Worm (Caenorhabditis elegans) whole organism, late embryonic: Measurements from ENCODE around the gene srsx-32.
"Not testable (repeated sequence)": the region's sequence is repeated elsewhere in the genome, so short reads cannot be mapped to it uniquely, and the experiment has no call there.

Experiments
- C38D4.7 ChIP-seq: fragments of 200-800 bp; sonication (Bioruptor generic); optimal IDR thresholded peaks from 2 replicates; lab custom pipeline; 2018; ENCODE audit warnings: mild to moderate bottlenecking, missing genetic modification characterization, moderate library complexity, missing compliant biosample characterization
- F13H6.1 ChIP-seq: sonication (generic microtip); optimal IDR thresholded peaks from 2 replicates; lab custom pipeline; 2016; ENCODE audit warnings: missing genetic modification characterization, missing compliant biosample characterization
- K02D7.2 ChIP-seq: sonication (generic microtip); optimal IDR thresholded peaks from 2 replicates; lab custom pipeline; 2017; ENCODE audit warnings: mild to moderate bottlenecking, missing genetic modification characterization, missing compliant biosample characterization
- K09A11.1 ChIP-seq: sonication (generic microtip); optimal IDR thresholded peaks from 2 replicates; lab custom pipeline; 2017; ENCODE audit warnings: antibody characterized with exemption, mild to moderate bottlenecking, missing genetic modification characterization, missing compliant biosample characterization; ENCODE audit not compliant: insufficient read depth
- ahr-1 ChIP-seq: sonication (generic microtip); optimal IDR thresholded peaks from 2 replicates; lab custom pipeline; 2016; ENCODE audit warnings: missing genetic modification characterization, missing compliant biosample characterization
- ama-1 ChIP-seq: fragments of 150-350 bp; optimal IDR thresholded peaks from 2 replicates; lab custom pipeline; 2014
- ceh-18 ChIP-seq: sonication (generic microtip); optimal IDR thresholded peaks from 2 replicates; lab custom pipeline; 2016; ENCODE audit warnings: missing genetic modification characterization, missing compliant biosample characterization
- ceh-19 ChIP-seq: fragments of 200-800 bp; sonication (Bioruptor generic); optimal IDR thresholded peaks from 2 replicates; lab custom pipeline; 2018; ENCODE audit warnings: mild to moderate bottlenecking, missing genetic modification characterization, missing compliant biosample characterization
- ceh-2 ChIP-seq: sonication (generic microtip); optimal IDR thresholded peaks from 2 replicates; lab custom pipeline; 2016; ENCODE audit warnings: missing genotype, missing genetic modification characterization, missing compliant biosample characterization
- ceh-22 ChIP-seq: sonication (generic microtip); optimal IDR thresholded peaks from 2 replicates; lab custom pipeline; 2017; ENCODE audit warnings: missing biosample characterization, missing genetic modification characterization
- ceh-30 ChIP-seq: fragments of 150-350 bp; optimal IDR thresholded peaks from 2 replicates; lab custom pipeline; 2014; ENCODE audit warnings: missing biosample characterization, missing genetic modification characterization
- ceh-31 ChIP-seq: sonication (generic microtip); optimal IDR thresholded peaks from 2 replicates; lab custom pipeline; 2016; ENCODE audit warnings: missing genetic modification characterization, missing compliant biosample characterization
- ceh-34 ChIP-seq: sonication (generic microtip); optimal IDR thresholded peaks from 2 replicates; lab custom pipeline; 2016; ENCODE audit warnings: mild to moderate bottlenecking, missing genetic modification characterization, missing compliant biosample characterization
- ceh-9 ChIP-seq: sonication (generic microtip); optimal IDR thresholded peaks from 2 replicates; lab custom pipeline; 2016; ENCODE audit warnings: mild to moderate bottlenecking, missing genetic modification characterization, inconsistent platforms, missing compliant biosample characterization
- che-1 ChIP-seq: sonication (generic microtip); optimal IDR thresholded peaks from 2 replicates; lab custom pipeline; 2016; ENCODE audit warnings: mild to moderate bottlenecking, missing genetic modification characterization, missing compliant biosample characterization
- dmd-4 ChIP-seq: sonication (generic microtip); optimal IDR thresholded peaks from 2 replicates; lab custom pipeline; 2016; ENCODE audit warnings: borderline replicate concordance, missing genetic modification characterization, missing compliant biosample characterization
- ets-4 ChIP-seq: sonication (generic microtip); optimal IDR thresholded peaks from 2 replicates; lab custom pipeline; 2016; ENCODE audit warnings: missing genetic modification characterization, missing compliant biosample characterization
- fax-1 ChIP-seq: sonication (generic microtip); optimal IDR thresholded peaks from 2 replicates; lab custom pipeline; 2016; ENCODE audit warnings: missing genotype, missing genetic modification characterization, missing compliant biosample characterization
- fkh-6 ChIP-seq: sonication (generic microtip); optimal IDR thresholded peaks from 2 replicates; lab custom pipeline; 2016; ENCODE audit warnings: missing genetic modification characterization, missing compliant biosample characterization
- gmeb-2 ChIP-seq: sonication (generic microtip); optimal IDR thresholded peaks from 2 replicates; lab custom pipeline; 2016; ENCODE audit warnings: missing genetic modification characterization, inconsistent platforms, missing compliant biosample characterization
- hlh-15 ChIP-seq: sonication (generic microtip); optimal IDR thresholded peaks from 2 replicates; lab custom pipeline; 2016; ENCODE audit warnings: missing genetic modification characterization, missing compliant biosample characterization
- hlh-30 ChIP-seq: sonication (generic microtip); optimal IDR thresholded peaks from 2 replicates; lab custom pipeline; 2017; ENCODE audit warnings: antibody characterized with exemption, missing genetic modification characterization, missing compliant biosample characterization; ENCODE audit not compliant: insufficient read depth
- hlh-6 ChIP-seq: sonication (generic microtip); optimal IDR thresholded peaks from 2 replicates; lab custom pipeline; 2016; ENCODE audit warnings: missing genotype, missing genetic modification characterization, missing compliant biosample characterization
- hlh-8 ChIP-seq: sonication (generic microtip); optimal IDR thresholded peaks from 2 replicates; lab custom pipeline; 2016; ENCODE audit warnings: missing genotype, missing genetic modification characterization, missing compliant biosample characterization
- nhr-232 ChIP-seq: sonication (generic microtip); optimal IDR thresholded peaks from 2 replicates; lab custom pipeline; 2016; ENCODE audit warnings: missing genetic modification characterization, missing compliant biosample characterization
- npax-4 ChIP-seq: sonication (generic microtip); optimal IDR thresholded peaks from 2 replicates; lab custom pipeline; 2016; ENCODE audit warnings: missing genetic modification characterization, missing compliant biosample characterization
- pag-3 ChIP-seq: sonication (generic microtip); optimal IDR thresholded peaks from 2 replicates; lab custom pipeline; 2016; ENCODE audit warnings: missing compliant biosample characterization, missing genetic modification characterization, borderline replicate concordance
- pax-1 ChIP-seq: fragments of 150-350 bp; optimal IDR thresholded peaks from 2 replicates; lab custom pipeline; 2014; ENCODE audit warnings: missing biosample characterization, missing genetic modification characterization
- pqm-1 ChIP-seq: sonication (generic microtip); optimal IDR thresholded peaks from 2 replicates; lab custom pipeline; 2016; ENCODE audit warnings: missing genetic modification characterization, missing compliant biosample characterization
- ref-2 ChIP-seq: sonication (generic microtip); optimal IDR thresholded peaks from 2 replicates; lab custom pipeline; 2016; ENCODE audit warnings: missing genetic modification characterization, missing compliant biosample characterization
- sdc-2 ChIP-seq: sonication (generic microtip); optimal IDR thresholded peaks from 2 replicates; lab custom pipeline; 2016; ENCODE audit warnings: missing genotype, missing genetic modification characterization, missing compliant biosample characterization
- sox-2 ChIP-seq: fragments of 200-800 bp; sonication (Bioruptor generic); IDR thresholded peaks from 2 replicates; pipeline ENCODE4 v1.3.6; 2022; ENCODE audit warnings: missing genetic modification reagents, missing genetic modification characterization, missing compliant biosample characterization
- sox-4 ChIP-seq: sonication (generic microtip); optimal IDR thresholded peaks from 2 replicates; lab custom pipeline; 2017; ENCODE audit warnings: mild to moderate bottlenecking, missing genetic modification characterization, inconsistent platforms, missing compliant biosample characterization
- syd-9 ChIP-seq: sonication (generic microtip); optimal IDR thresholded peaks from 2 replicates; lab custom pipeline; 2016; ENCODE audit warnings: mild to moderate bottlenecking, missing genetic modification characterization, moderate library complexity, missing compliant biosample characterization
- tbx-2 ChIP-seq: sonication (generic microtip); optimal IDR thresholded peaks from 2 replicates; lab custom pipeline; 2016; ENCODE audit warnings: missing genetic modification characterization, missing compliant biosample characterization
- unc-3 ChIP-seq, 2 experiments: fragments of 200-800 bp in 1 of 2; sonication (Bioruptor generic) in 1 of 2; sonication (generic microtip) in 1 of 2; conservative IDR thresholded peaks in 1 of 2; optimal IDR thresholded peaks in 1 of 2; 2 replicates each; pipeline versions ENCODE4 v1.3.6 to Lab custom; 2016 to 2022; ENCODE audit warnings: missing compliant biosample characterization in 2 of 2, missing genetic modification characterization in 2 of 2, missing genetic modification reagents in 1 of 2
- unc-86 ChIP-seq: sonication (generic microtip); optimal IDR thresholded peaks from 2 replicates; lab custom pipeline; 2016; ENCODE audit warnings: missing genetic modification characterization, missing compliant biosample characterization
- zip-5 ChIP-seq: sonication (generic microtip); optimal IDR thresholded peaks from 2 replicates; lab custom pipeline; 2016; ENCODE audit warnings: missing genetic modification characterization, missing compliant biosample characterization

srsx-32 gene

ce11 chrV:7051133-7051765, 34.1 kb downstream of the srsx-32 start, which contains the start of the genes tofu-2 and spig-1:
Gene tofu-2, minus strand, starts transcription at chrV:7051248.
Gene spig-1, plus strand, starts transcription at chrV:7051715.
- no peak for TF ChIP-seq nhr-232
- TF ChIP-seq ceh-9 (tag; lab: Kevin White, UChicago) = no peak
- no peak for TF ChIP-seq gmeb-2 (tag; lab: Kevin White, UChicago)
- TF ChIP-seq ahr-1 (tag; lab: Kevin White, UChicago) = no peak

ce11 chrV:7053100-7053499, 35.9 kb downstream of the srsx-32 start, which contains the start of gene txt-17:
Gene txt-17, minus strand, starts transcription at chrV:7053200.
- TF ChIP-seq dmd-4 (tag; lab: Kevin White, UChicago) (no peak), zip-5 (tag; lab: Kevin White, UChicago) (no peak), C38D4.7 (GFP tag; lab: Kevin White, UChicago) (no peak), unc-3 (GFP tag; conservative IDR thresholded peaks at IDR 0.05; lab: Robert Waterston, UW) (no peak), unc-3 (tag; optimal IDR thresholded peaks at IDR 0.05; lab: Kevin White, UChicago) (no peak), ets-4 (no peak), ceh-30 (tag; lab: Kevin White, UChicago) (no peak), hlh-15 (tag; lab: Kevin White, UChicago) (no peak), tbx-2 (tag; lab: Kevin White, UChicago) (no peak), ceh-2 (no peak), K09A11.1 (no peak), ref-2 (tag; lab: Kevin White, UChicago) (no peak), fkh-6 (tag; lab: Kevin White, UChicago) (no peak)

ce11 chrV:7054598-7054997, 37.4 kb downstream of the srsx-32 start, which contains the start of gene spig-8:
Gene spig-8, plus strand, starts transcription at chrV:7054898.
- TF ChIP-seq dmd-4 (tag; lab: Kevin White, UChicago) (no peak), fax-1 (tag; lab: Kevin White, UChicago) (no peak)
- TF ChIP-seq, all 69 proteins: peak for 0

ce11 chrV:7057795-7058194, 40.6 kb downstream of the srsx-32 start, which contains the start of gene Y57E12AL.2:
Gene Y57E12AL.2, plus strand, starts transcription at chrV:7058095.
- not testable (repeated sequence) for TF ChIP-seq F13H6.1, fkh-6, sox-4 (tag; lab: Kevin White, UChicago)

- TF ChIP-seq nhr-232 = no peak
- TF ChIP-seq hlh-6 (tag; lab: Kevin White, UChicago) = no peak
- no peak for TF ChIP-seq ceh-9 (tag; lab: Kevin White, UChicago)
These were observed 42.2 kb downstream of the srsx-32 start, which contains the start of gene mdt-6 for ce11 chrV:7059350-7059749. Gene mdt-6, minus strand, starts transcription at chrV:7059624.

- TF ChIP-seq ceh-18 = peak; percentile 72
- peak; percentile 65 for TF ChIP-seq unc-86 (tag; lab: Kevin White, UChicago)
- no peak for TF ChIP-seq pax-1 (tag; lab: Kevin White, UChicago)
- peak; percentile 41 for TF ChIP-seq sox-4 (tag; lab: Kevin White, UChicago)
- no peak for TF ChIP-seq ama-1 (lab: Kevin White, UChicago)
- peak; percentile 60 for TF ChIP-seq ceh-34
- TF ChIP-seq ceh-19 (GFP tag; lab: Kevin White, UChicago) = peak; percentile 48
- no peak for TF ChIP-seq pqm-1 (tag; lab: Kevin White, UChicago)
- TF ChIP-seq sdc-2 (tag; lab: Kevin White, UChicago) = peak; percentile 62
- peak; percentile 31 for TF ChIP-seq gmeb-2 (tag; lab: Kevin White, UChicago)
- no peak for TF ChIP-seq K02D7.2 (tag; lab: Kevin White, UChicago)
- TF ChIP-seq ceh-31 = peak; percentile 67
- no peak for TF ChIP-seq dmd-4 (tag; lab: Kevin White, UChicago)
- TF ChIP-seq pag-3 = no peak
- TF ChIP-seq zip-5 (tag; lab: Kevin White, UChicago) = peak; percentile 45
- peak; percentile 31 for TF ChIP-seq fkh-6 (tag; lab: Kevin White, UChicago)
- peak; percentile 69 for TF ChIP-seq syd-9
- peak; percentile 73 for TF ChIP-seq F13H6.1 (tag; lab: Kevin White, UChicago)
- peak; percentile 55 for TF ChIP-seq npax-4
- no peak for TF ChIP-seq ahr-1 (tag; lab: Kevin White, UChicago)
- no peak for TF ChIP-seq ceh-22 (tag; lab: Kevin White, UChicago)
- peak; percentile 60 for TF ChIP-seq unc-3 (GFP tag; conservative IDR thresholded peaks at IDR 0.05; lab: Robert Waterston, UW)
- peak; percentile 60 for TF ChIP-seq unc-3 (tag; optimal IDR thresholded peaks at IDR 0.05; lab: Kevin White, UChicago)
- TF ChIP-seq ceh-2 = peak; percentile 19
- peak; percentile 51 for TF ChIP-seq che-1
- TF ChIP-seq sox-2 (GFP tag; lab: Robert Waterston, UW) = peak; percentile 18; the same call in 1 of the 2 replicates
- peak; percentile 61 for TF ChIP-seq hlh-8 (tag; lab: Kevin White, UChicago)
- peak; percentile 88 for TF ChIP-seq hlh-30 (tag; lab: Kevin White, UChicago)
These were observed 43.2 kb downstream of the srsx-32 start, which contains the start of the genes Y57E12AL.6 and Y57E12AL.1 for ce11 chrV:7060396-7060795. Gene Y57E12AL.6, minus strand, starts transcription at chrV:7060470. Gene Y57E12AL.1, plus strand, starts transcription at chrV:7060530.
